Fruit fly (Drosophila melanogaster) whole organism, adult: Measurements from ENCODE around the gene CG42674.

Experiments used
- CG11617 ChIP-seq: fragments of 200-800 bp; sonication (Bioruptor generic); optimal IDR thresholded peaks from 2 replicates; lab custom pipeline; 2017; ENCODE audit warnings: mild to moderate bottlenecking, missing biosample characterization, missing genetic modification reagents, missing genetic modification characterization
- CG12768 ChIP-seq: fragments of 200-800 bp; sonication (Bioruptor generic); optimal IDR thresholded peaks from 2 replicates; lab custom pipeline; 2017; ENCODE audit warnings: missing biosample characterization, missing genetic modification characterization, mild to moderate bottlenecking, moderate library complexity, missing genetic modification reagents
- CG14711 ChIP-seq: fragments of 200-800 bp; sonication (Bioruptor generic); optimal IDR thresholded peaks from 2 replicates; lab custom pipeline; 2018; ENCODE audit warnings: missing biosample characterization, mild to moderate bottlenecking, missing genetic modification characterization, moderate library complexity
- CG1620 ChIP-seq: fragments of 200-800 bp; sonication (Bioruptor generic); optimal IDR thresholded peaks from 2 replicates; lab custom pipeline; 2016; ENCODE audit warnings: missing biosample characterization, missing genetic modification characterization
- CG33017 ChIP-seq: fragments of 200-800 bp; sonication (Bioruptor generic); optimal IDR thresholded peaks from 2 replicates; lab custom pipeline; 2018; ENCODE audit warnings: missing biosample characterization, mild to moderate bottlenecking, missing genetic modification characterization, moderate library complexity
- CG5204 ChIP-seq: fragments of 200-800 bp; sonication (Bioruptor generic); optimal IDR thresholded peaks from 2 replicates; lab custom pipeline; 2016; ENCODE audit warnings: missing biosample characterization, missing genetic modification characterization
- CG7045 ChIP-seq: fragments of 200-800 bp; sonication (Bioruptor generic); optimal IDR thresholded peaks from 2 replicates; lab custom pipeline; 2017; ENCODE audit warnings: missing biosample characterization, mild to moderate bottlenecking, missing genetic modification characterization
- CG7101 ChIP-seq: fragments of 200-800 bp; sonication (Bioruptor generic); optimal IDR thresholded peaks from 2 replicates; lab custom pipeline; 2018; ENCODE audit warnings: missing biosample characterization, mild to moderate bottlenecking, missing genetic modification characterization, moderate library complexity
- Clk ChIP-seq: fragments of 200-800 bp; sonication (Bioruptor generic); optimal IDR thresholded peaks from 2 replicates; lab custom pipeline; 2017; ENCODE audit warnings: missing biosample characterization, missing genetic modification characterization
- Crg-1 ChIP-seq: fragments of 200-800 bp; sonication (Bioruptor generic); optimal IDR thresholded peaks from 2 replicates; lab custom pipeline; 2016; ENCODE audit warnings: missing biosample characterization, missing genetic modification characterization
- Hr96 ChIP-seq: fragments of 200-800 bp; sonication (Bioruptor generic); optimal IDR thresholded peaks from 2 replicates; lab custom pipeline; 2016; ENCODE audit warnings: missing biosample characterization, missing genetic modification characterization
- Mnt ChIP-seq: fragments of 200-800 bp; sonication (Bioruptor generic); optimal IDR thresholded peaks from 2 replicates; lab custom pipeline; 2016; ENCODE audit warnings: missing biosample characterization, mild to moderate bottlenecking, missing genetic modification characterization
- bab1 ChIP-seq: fragments of 200-800 bp; sonication (Bioruptor generic); optimal IDR thresholded peaks from 3 replicates; lab custom pipeline; 2019; ENCODE audit warnings: missing biosample characterization, mild to moderate bottlenecking, missing genetic modification characterization, moderate library complexity
- cic ChIP-seq: fragments of 200-800 bp; sonication (Bioruptor generic); optimal IDR thresholded peaks from 2 replicates; lab custom pipeline; 2017; ENCODE audit warnings: missing biosample characterization, mild to moderate bottlenecking, missing genetic modification characterization, moderate library complexity
- cnc ChIP-seq, 2 experiments: fragments of >200 bp; optimal IDR thresholded peaks; 2 replicates each; lab custom pipeline; 2017
- kay ChIP-seq: fragments of 200-800 bp; sonication (Bioruptor generic); peaks from one replicate; lab custom pipeline; 2016; ENCODE audit warnings: missing biosample characterization, missing genetic modification characterization, borderline replicate concordance
- ovo ChIP-seq: fragments of 200-800 bp; sonication (Bioruptor generic); optimal IDR thresholded peaks from 2 replicates; lab custom pipeline; 2016; ENCODE audit warnings: missing biosample characterization, missing genetic modification characterization
- pad ChIP-seq: fragments of 200-800 bp; sonication (Bioruptor generic); optimal IDR thresholded peaks from 3 replicates; lab custom pipeline; 2017; ENCODE audit warnings: missing biosample characterization, missing genetic modification characterization, mild to moderate bottlenecking, moderate library complexity, missing genetic modification reagents
- tj ChIP-seq: fragments of 200-800 bp; sonication (Bioruptor generic); optimal IDR thresholded peaks from 3 replicates; lab custom pipeline; 2017; ENCODE audit warnings: missing biosample characterization, mild to moderate bottlenecking, missing genetic modification characterization, moderate library complexity
- toe ChIP-seq: fragments of 200-800 bp; sonication (Bioruptor generic); optimal IDR thresholded peaks from 2 replicates; lab custom pipeline; 2016; ENCODE audit warnings: missing biosample characterization, missing genetic modification characterization

Gene CG42674

DNA sequence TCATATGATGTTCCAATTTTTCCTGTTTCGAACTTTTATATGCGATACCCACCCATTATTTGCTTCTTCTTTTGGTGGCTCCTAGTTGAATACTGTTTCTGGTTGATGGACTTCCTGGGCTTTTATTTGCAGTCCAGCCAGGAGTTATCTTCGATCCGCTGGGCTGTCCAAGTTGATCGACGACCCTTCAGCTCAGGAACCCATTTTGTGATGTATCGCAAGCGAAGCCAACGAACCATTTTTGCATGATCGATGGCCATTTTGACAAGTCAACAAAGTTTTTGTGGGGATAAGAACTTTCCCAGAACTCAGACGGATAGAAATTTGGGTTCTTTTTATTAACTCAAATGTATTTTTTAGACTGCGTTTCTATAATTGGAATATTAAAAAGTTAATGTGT lies 7.8 kb upstream of the CG42674 start, which contains the start of gene CG7290:
Gene CG7290, minus strand, starts transcription at position 101 of the 400 bp plus-strand sequence.
- TF ChIP-seq toe (no peak), Crg-1 (no peak), Mnt (GFP tag; lab: Kevin White, UChicago) (no peak)

DNA sequence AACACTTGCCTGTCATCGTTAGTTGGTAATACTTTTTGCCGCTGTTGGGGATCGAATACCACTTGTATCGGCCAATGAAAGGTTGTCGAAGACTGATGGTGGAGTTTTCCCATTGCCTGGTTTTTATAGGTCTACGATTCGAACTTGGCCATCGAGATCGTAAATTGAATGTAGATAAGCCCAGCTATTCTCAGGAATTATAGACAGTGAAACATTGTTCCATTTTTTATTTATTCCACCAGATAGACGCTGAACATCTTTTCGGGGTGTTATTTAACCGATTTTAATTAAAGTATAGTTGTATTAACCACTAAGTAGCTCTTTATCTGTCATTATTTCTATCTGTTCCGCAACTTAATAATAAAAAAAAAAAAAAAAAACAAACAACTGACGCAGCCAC lies 5.5 kb upstream of the CG42674 start, which contains the start of gene CG7298:
Gene CG7298, minus strand, starts transcription at position 101 of the 400 bp plus-strand sequence.
- TF ChIP-seq CG14711 (tag; lab: Kevin White, UChicago) (no peak), tj (GFP tag; lab: Kevin White, UChicago) (no peak), CG7045 (GFP tag; lab: Kevin White, UChicago) (no peak), Mnt (GFP tag; lab: Kevin White, UChicago) (no peak), CG5204 (GFP tag; lab: Kevin White, UChicago) (no peak), Crg-1 (no peak), CG12768 (GFP tag; lab: Kevin White, UChicago) (no peak), kay (GFP tag; lab: Kevin White, UChicago) (no peak), cnc (optimal IDR thresholded peaks at IDR 0.05; lab: Kevin White, UChicago) (no peak), CG33017 (no peak), Clk (GFP tag; lab: Kevin White, UChicago) (no peak), cic (no peak), CG11617 (GFP tag; lab: Kevin White, UChicago) (no peak), CG7101 (tag; lab: Kevin White, UChicago) (no peak), pad (GFP tag; lab: Kevin White, UChicago) (no peak), bab1 (GFP tag; lab: Kevin White, UChicago) (no peak), Hr96 (GFP tag; lab: Kevin White, UChicago) (no peak), CG1620 (GFP tag; lab: Kevin White, UChicago) (no peak), ovo (GFP tag; lab: Kevin White, UChicago) (no peak)

- TF ChIP-seq CG5204 (GFP tag; lab: Kevin White, UChicago) (no peak), CG12768 (GFP tag; lab: Kevin White, UChicago) (no peak), ovo (GFP tag; lab: Kevin White, UChicago) (no peak), CG7101 (tag; lab: Kevin White, UChicago) (no peak), CG7045 (GFP tag; lab: Kevin White, UChicago) (no peak), CG33017 (no peak), toe (no peak), Mnt (GFP tag; lab: Kevin White, UChicago) (no peak), pad (GFP tag; lab: Kevin White, UChicago) (no peak), Clk (GFP tag; lab: Kevin White, UChicago) (no peak), CG1620 (GFP tag; lab: Kevin White, UChicago) (no peak), Hr96 (GFP tag; lab: Kevin White, UChicago) (no peak), bab1 (GFP tag; lab: Kevin White, UChicago) (no peak), cnc (optimal IDR thresholded peaks at IDR 0.05; lab: Kevin White, UChicago) (no peak)
Observed at dm6 chr3L:20201538-20201937, 3.4 kb upstream of the CG42674 start, which contains the start of gene obst-F. obst-F (minus strand) TSS chr3L:20201638.

dm6 chr3L:20199569-20200247 lies 1.6 kb upstream of the CG42674 start, which contains the start of gene CG42833:
CG42833 (plus strand) TSS chr3L:20200093.
- no peak for TF ChIP-seq cic
- TF ChIP-seq kay (GFP tag; lab: Kevin White, UChicago), result peak; percentile 93

DNA sequence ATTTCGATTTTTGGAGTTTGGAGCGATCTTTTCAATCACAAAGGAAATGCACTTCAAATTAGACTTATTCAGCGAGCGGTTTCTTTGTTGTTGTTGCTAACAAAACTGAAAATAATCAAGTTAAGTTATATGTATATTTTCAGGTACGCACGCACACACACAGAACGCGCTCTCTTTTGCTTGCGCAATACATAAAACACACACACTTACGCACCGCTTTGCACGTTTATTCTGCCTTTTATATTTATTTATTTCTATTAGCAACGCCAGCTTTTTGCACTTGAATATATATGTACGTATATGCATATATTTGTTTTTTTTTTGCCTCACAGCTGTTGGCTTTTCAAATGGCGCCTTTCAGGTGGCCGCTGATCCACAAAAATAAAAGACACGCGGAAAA lies 419 bp downstream of the CG42674 start:
- TF ChIP-seq tj (GFP tag; lab: Kevin White, UChicago) (peak; percentile 69), Hr96 (GFP tag; lab: Kevin White, UChicago) (no peak), kay (GFP tag; lab: Kevin White, UChicago) (peak; percentile 61), toe (no peak)

DNA sequence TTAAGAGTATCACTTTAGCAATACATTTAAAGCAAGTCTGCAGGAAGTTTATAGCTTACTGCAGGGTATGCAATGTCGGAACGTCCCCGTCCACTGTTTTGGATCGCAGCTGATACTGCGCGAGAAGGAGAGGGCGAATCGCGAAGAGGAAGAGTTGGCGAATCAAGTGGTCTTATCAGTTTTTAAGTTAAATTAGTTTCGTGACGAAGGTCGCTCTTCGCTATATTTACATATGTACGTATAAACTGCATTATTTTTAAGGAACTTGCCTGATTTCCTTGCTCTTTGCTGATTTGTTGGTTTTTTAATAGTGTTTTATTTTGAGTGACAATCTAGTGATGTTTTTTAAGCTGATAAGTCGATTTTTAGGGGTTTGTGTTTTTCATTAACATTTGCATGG lies 904 bp downstream of the CG42674 start:
- TF ChIP-seq CG11617 (GFP tag; lab: Kevin White, UChicago) (no peak), toe (no peak), CG7101 (tag; lab: Kevin White, UChicago) (no peak), bab1 (GFP tag; lab: Kevin White, UChicago) (no peak), cic (no peak), kay (GFP tag; lab: Kevin White, UChicago) (no peak), CG7045 (GFP tag; lab: Kevin White, UChicago) (no peak), ovo (GFP tag; lab: Kevin White, UChicago) (no peak), Crg-1 (no peak), CG14711 (tag; lab: Kevin White, UChicago) (no peak), Hr96 (GFP tag; lab: Kevin White, UChicago) (no peak), CG5204 (GFP tag; lab: Kevin White, UChicago) (no peak), CG33017 (no peak), CG12768 (GFP tag; lab: Kevin White, UChicago) (no peak), CG1620 (GFP tag; lab: Kevin White, UChicago) (no peak), tj (GFP tag; lab: Kevin White, UChicago) (no peak), cnc (optimal IDR thresholded peaks at IDR 0.05; lab: Kevin White, UChicago) (no peak)
